Fruit fly (Drosophila melanogaster): ENCODE results near the gene Bub1.

The Bub1 gene

DNA sequence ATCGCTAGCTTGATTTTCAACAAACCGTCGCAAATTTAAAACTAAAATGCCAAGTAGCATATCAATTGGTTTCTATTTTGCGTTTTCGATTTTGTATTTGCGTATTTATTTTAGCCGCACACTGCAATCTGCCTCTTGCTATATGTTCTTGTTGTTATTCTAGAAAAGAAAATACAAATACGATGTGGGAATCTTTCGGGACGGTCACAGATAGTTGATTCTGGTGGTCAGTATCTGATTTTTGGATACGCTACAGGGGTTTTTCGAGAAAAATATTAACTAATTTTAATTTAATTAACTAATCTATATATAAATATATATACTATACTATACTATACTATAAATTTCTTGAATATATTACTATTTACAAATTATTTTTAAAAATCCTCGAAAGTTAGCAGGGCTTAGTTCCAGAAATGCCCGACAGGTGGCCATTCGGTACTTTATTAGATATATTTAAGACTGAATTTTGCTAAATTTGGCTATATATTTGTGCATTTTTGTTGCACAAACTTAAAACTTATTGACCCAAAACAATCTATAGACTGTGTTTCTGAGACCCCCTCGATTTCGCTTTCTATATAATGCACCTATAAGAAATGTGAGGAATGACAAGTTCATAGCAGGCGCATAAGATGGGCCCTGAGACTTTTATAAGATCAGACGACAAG, 50.3 kb downstream of the Bub1 start, which contains the start of gene CG14022:
CG14022 (minus strand) TSS at position 51 of the 671 bp plus-strand sequence.
- TF ChIP-seq usp (GFP tag; optimal IDR thresholded peaks at IDR 0.05) (no peak), woc (GFP tag; optimal IDR thresholded peaks at IDR 0.05) (no peak), Myc (optimal IDR thresholded peaks at IDR 0.05) (no peak), GATAd (GFP tag; optimal IDR thresholded peaks at IDR 0.05) (no peak), Hr83 (GFP tag; optimal IDR thresholded peaks at IDR 0.05; ENCODE audit: poor library complexity, severe bottlenecking) (no peak), Mio (GFP tag; optimal IDR thresholded peaks at IDR 0.05) (no peak), Abd-B (GFP tag; optimal IDR thresholded peaks at IDR 0.05) (no peak), Hr78 (GFP tag; optimal IDR thresholded peaks at IDR 0.05) (no peak), HLH106 (tag; optimal IDR thresholded peaks at IDR 0.05) (no peak), dl (GFP tag; optimal IDR thresholded peaks at IDR 0.05; ENCODE audit: insufficient read depth in 1 of 2, partially characterized antibody in 2 of 2) (no peak), Hnf4 (GFP tag; optimal IDR thresholded peaks at IDR 0.05) (no peak), tai (GFP tag; optimal IDR thresholded peaks at IDR 0.05) (no peak), Rel (GFP tag; optimal IDR thresholded peaks at IDR 0.05) (no peak), Rel (tag; optimal IDR thresholded peaks at IDR 0.05) (no peak), jim (GFP tag; optimal IDR thresholded peaks at IDR 0.05) (no peak), br (GFP tag; optimal IDR thresholded peaks at IDR 0.05) (no peak), CrebA (GFP tag; optimal IDR thresholded peaks at IDR 0.05; ENCODE audit: borderline replicate concordance) (no peak)

- TF ChIP-seq dl (GFP tag; optimal IDR thresholded peaks at IDR 0.05; ENCODE audit: insufficient read depth in 1 of 2, partially characterized antibody in 2 of 2) = no peak
- no peak for TF ChIP-seq CG32264 (GFP tag; optimal IDR thresholded peaks at IDR 0.05)
- no peak for TF ChIP-seq fru (GFP tag; optimal IDR thresholded peaks at IDR 0.05)
- TF ChIP-seq Vsx2 (GFP tag; optimal IDR thresholded peaks at IDR 0.05; ENCODE audit: partially characterized antibody) = no peak
- no peak for TF ChIP-seq Abd-B (GFP tag; optimal IDR thresholded peaks at IDR 0.05)
- TF ChIP-seq CG9705 (GFP tag; optimal IDR thresholded peaks at IDR 0.05) = no peak
- TF ChIP-seq tai (GFP tag; optimal IDR thresholded peaks at IDR 0.05) = no peak
- no peak for TF ChIP-seq ey (GFP tag; optimal IDR thresholded peaks at IDR 0.05)
These were observed 50.9 kb downstream of the Bub1 start, which contains the start of gene TotM for dm6 chr2L:5329557-5329956. Gene TotM (plus strand): TSS chr2L:5329857.

DNA sequence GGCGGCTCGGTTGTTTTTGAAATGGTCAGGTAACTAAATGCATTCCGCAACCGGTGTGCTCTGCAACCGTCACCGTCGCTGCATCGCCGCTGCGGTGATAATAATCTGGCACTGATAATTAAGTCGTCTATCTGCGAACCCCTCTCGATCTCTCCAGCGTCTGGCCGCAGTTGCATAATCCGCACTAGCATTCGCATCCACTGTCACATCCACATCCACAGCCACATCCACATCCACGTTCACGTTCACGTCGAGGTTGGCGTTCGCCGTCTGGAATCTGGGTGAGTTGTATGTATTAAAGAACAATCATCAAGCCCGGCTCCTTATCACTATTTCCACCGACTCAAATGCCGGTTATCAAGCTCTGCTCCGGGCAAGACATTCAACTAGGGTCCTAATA, 53.9 kb downstream of the Bub1 start:
- TF ChIP-seq Dfd (GFP tag; optimal IDR thresholded peaks at IDR 0.05) (no peak), Hr83 (GFP tag; optimal IDR thresholded peaks at IDR 0.05; ENCODE audit: poor library complexity, severe bottlenecking) (no peak), Hnf4 (GFP tag; optimal IDR thresholded peaks at IDR 0.05) (no peak), ey (GFP tag; optimal IDR thresholded peaks at IDR 0.05) (no peak), dsf (GFP tag; optimal IDR thresholded peaks at IDR 0.05; ENCODE audit: borderline replicate concordance) (no peak), GATAd (GFP tag; optimal IDR thresholded peaks at IDR 0.05) (no peak), sage (GFP tag; optimal IDR thresholded peaks at IDR 0.05) (no peak), fru (GFP tag; optimal IDR thresholded peaks at IDR 0.05) (no peak), pan (optimal IDR thresholded peaks at IDR 0.05) (no peak)
